Fruit fly (Drosophila melanogaster) ovary, adult (tissue): ENCODE data around the gene galectin.

Experiments
- CG17801 ChIP-seq: fragments of 200-800 bp; optimal IDR thresholded peaks from 2 replicates; lab custom pipeline; 2019; ENCODE audit warnings: missing biosample characterization, mild to moderate bottlenecking, missing genetic modification characterization, moderate library complexity; ENCODE audit not compliant: partially characterized antibody

Gene galectin

dm6 chr2L:71457-71856 is at the start of gene galectin:
Gene galectin (plus strand): TSS chr2L:71757.
- peak; percentile 6 for TF ChIP-seq CG17801 (GFP tag; lab: Kevin White, UChicago)

dm6 chr2L:25055-25454 is 46.5 kb upstream of the galectin start, which contains the start of gene Ir21a:
Gene Ir21a (minus strand): TSS chr2L:25155.
- TF ChIP-seq CG17801 (GFP tag; lab: Kevin White, UChicago) = no peak

dm6 chr2L:34054-34453 is 37.5 kb upstream of the galectin start:
- TF ChIP-seq CG17801 (GFP tag; lab: Kevin White, UChicago) = no peak

- TF ChIP-seq CG17801 (GFP tag; lab: Kevin White, UChicago) = no peak
Measured at dm6 chr2L:35452-35851, 36.1 kb upstream of the galectin start.

- TF ChIP-seq CG17801 (GFP tag; lab: Kevin White, UChicago) = no peak
Measured at dm6 chr2L:53108-53507, 18.4 kb upstream of the galectin start.

- TF ChIP-seq CG17801 (GFP tag; lab: Kevin White, UChicago) = no peak
Measured at dm6 chr2L:56865-57264, 14.7 kb upstream of the galectin start.

dm6 chr2L:59058-59603 is 12.4 kb upstream of the galectin start:
- no peak for TF ChIP-seq CG17801 (GFP tag; lab: Kevin White, UChicago)

dm6 chr2L:65354-65949 is 6.1 kb upstream of the galectin start, which contains the start of gene Cda5:
Gene Cda5 (minus strand): TSS chr2L:65404.
- no peak for TF ChIP-seq CG17801 (GFP tag; lab: Kevin White, UChicago)

- TF ChIP-seq CG17801 (GFP tag; lab: Kevin White, UChicago) = peak; percentile 27
Measured at dm6 chr2L:66369-67278, 4.9 kb upstream of the galectin start, which contains the start of gene dbr. Gene dbr (plus strand): TSS chr2L:66482.

dm6 chr2L:67279-67657 is 4.3 kb upstream of the galectin start:
- TF ChIP-seq CG17801 (GFP tag; lab: Kevin White, UChicago) = no peak

- TF ChIP-seq CG17801 (GFP tag; lab: Kevin White, UChicago) = no peak
Measured at dm6 chr2L:69560-69959, 2.0 kb upstream of the galectin start.

dm6 chr2L:71869-72751 is 553 bp downstream of the galectin start:
- TF ChIP-seq CG17801 (GFP tag; lab: Kevin White, UChicago) = peak; percentile 16

- no peak for TF ChIP-seq CG17801 (GFP tag; lab: Kevin White, UChicago)
Measured at dm6 chr2L:72752-73435, 1.3 kb downstream of the galectin start.
